Worm (Caenorhabditis elegans) whole organism, dauer: Measurements from ENCODE around the gene daf-5.

Source experiments
- unc-62 ChIP-seq: sonication (generic microtip); optimal IDR thresholded peaks from 2 replicates; lab custom pipeline; 2017; ENCODE audit warnings: missing biosample characterization, missing genetic modification reagents, missing genetic modification characterization

The daf-5 gene

DNA sequence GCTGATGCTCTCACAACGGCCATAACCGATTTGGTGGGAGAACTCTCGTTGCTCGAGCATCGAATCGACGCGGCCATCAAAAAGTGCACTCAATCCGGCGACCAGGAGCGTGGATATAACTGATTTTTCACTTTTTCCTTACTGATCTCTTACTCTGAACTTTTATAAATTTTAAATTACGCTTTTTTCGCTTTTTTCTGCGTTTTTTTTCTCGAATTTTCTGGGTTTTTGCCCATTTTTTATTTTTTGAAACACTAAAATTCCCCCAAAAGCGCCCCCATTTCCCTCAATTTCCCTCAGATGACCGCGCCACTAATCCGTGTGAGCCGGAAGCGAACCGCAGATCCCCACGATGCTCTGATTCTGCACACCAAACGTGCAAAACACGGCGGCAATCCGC lies 8.3 kb upstream of the daf-5 start, which contains the start of gene W01G7.4:
Gene W01G7.4 (plus strand): TSS at position 301 of the 400 bp plus-strand sequence.
- TF ChIP-seq unc-62 (GFP tag; lab: Kevin White, UChicago), result no peak

DNA sequence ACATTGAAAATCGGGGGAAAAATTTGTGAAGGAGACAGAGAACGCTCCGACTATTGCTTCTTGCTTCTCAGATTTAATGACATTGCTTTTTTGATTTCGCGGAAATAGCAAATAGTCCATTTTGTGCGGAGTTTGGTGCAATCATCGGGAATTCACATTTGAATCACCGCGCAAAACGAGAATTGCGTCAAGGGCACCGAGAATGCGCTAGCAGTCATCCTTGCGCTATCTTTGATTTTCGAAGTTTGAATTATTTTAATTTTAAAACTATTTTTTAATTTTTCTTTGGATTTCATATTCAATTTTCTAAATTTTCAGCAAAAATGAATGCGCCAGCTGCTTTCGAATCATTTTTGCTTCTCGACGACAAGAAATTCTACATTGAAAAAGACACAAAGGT lies 7.7 kb upstream of the daf-5 start, which contains the start of gene rpb-11:
Gene rpb-11 (plus strand): TSS at position 319 of the 400 bp plus-strand sequence.
- TF ChIP-seq unc-62 (GFP tag; lab: Kevin White, UChicago), result no peak

- TF ChIP-seq unc-62 (GFP tag; lab: Kevin White, UChicago), result no peak
These were observed 3.6 kb upstream of the daf-5 start for ce11 chrII:14055717-14056116.

- no peak for TF ChIP-seq unc-62 (GFP tag; lab: Kevin White, UChicago)
These were observed 1.0 kb upstream of the daf-5 start for ce11 chrII:14053141-14053540.

- no peak for TF ChIP-seq unc-62 (GFP tag; lab: Kevin White, UChicago)
These were observed 600 bp downstream of the daf-5 start for ce11 chrII:14051474-14051934.

ce11 chrII:14050506-14050905 lies 1.6 kb downstream of the daf-5 start:
- no peak for TF ChIP-seq unc-62 (GFP tag; lab: Kevin White, UChicago)

- TF ChIP-seq unc-62 (GFP tag; lab: Kevin White, UChicago), result no peak
These were observed 3.0 kb downstream of the daf-5 start for ce11 chrII:14049097-14049496.

ce11 chrII:14046491-14046890 lies 5.6 kb downstream of the daf-5 start:
- TF ChIP-seq unc-62 (GFP tag; lab: Kevin White, UChicago), result no peak

DNA sequence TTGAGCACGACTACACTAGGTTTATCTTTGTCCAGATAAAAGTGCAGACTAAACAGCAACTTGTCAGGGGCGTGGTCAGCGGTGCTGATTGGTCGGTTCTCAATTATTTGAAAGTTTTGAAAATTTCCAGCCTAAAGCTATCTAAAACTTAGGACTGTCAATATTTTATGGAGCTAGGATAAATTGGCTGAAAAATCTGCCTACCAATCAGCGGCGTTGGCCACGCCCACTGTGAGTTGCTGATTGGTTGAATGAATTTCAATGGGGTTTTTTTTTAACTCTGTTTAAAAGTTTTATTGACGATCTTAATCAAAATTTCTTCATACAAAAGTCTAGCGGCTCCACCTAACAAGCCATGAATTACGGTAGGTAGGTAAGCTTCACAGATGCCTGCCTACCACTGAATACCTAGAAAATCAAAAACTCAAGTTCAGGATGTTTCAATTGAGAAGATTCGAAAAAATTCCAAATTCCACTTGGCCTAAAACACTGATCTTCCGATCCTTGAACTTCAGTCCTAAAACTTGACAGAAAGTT lies 6.1 kb downstream of the daf-5 start:
- no peak for TF ChIP-seq unc-62 (GFP tag; lab: Kevin White, UChicago)

ce11 chrII:14045235-14045634 lies 6.9 kb downstream of the daf-5 start:
- TF ChIP-seq unc-62 (GFP tag; lab: Kevin White, UChicago), result no peak

- no peak for TF ChIP-seq unc-62 (GFP tag; lab: Kevin White, UChicago)
These were observed 7.9 kb downstream of the daf-5 start for ce11 chrII:14044199-14044598.

DNA sequence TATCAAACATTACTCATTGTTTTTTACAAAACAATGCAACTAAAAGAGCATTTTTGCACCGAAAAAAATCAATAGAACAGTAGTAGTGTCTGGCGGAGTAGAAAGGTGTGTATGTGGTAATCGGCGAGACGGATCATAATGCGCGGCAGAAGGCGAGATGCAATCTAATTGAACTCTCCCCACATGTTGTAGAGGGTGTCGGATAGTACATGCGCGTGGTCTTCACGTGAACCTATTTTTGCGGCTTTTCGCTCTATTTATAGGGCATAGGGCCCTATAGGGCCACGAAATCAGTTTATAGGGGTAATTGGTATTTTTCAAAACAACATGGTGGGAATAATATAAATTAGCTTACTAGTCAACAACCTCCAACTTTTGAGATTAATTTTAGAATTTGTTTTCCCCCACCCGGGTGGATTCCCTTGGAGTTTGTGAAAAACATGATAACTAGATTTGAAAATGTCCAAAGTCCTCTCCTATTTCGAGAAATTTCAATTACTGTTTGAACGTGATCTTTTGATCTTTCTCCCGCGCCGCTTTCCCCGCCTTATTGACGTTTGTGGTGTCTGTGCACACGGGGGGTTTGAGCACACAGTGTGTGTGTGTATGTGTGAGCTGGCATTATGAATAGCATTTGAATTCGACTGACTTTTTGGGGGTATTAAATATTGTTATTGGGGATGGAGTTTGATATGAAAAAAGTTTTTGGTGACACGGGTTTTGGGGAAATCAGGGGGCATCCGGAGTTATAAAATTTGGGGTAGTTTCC lies 9.1 kb downstream of the daf-5 start:
- TF ChIP-seq unc-62 (GFP tag; lab: Kevin White, UChicago), result no peak

ce11 chrII:14040204-14040842 lies 11.8 kb downstream of the daf-5 start:
- peak; percentile 40 for TF ChIP-seq unc-62 (GFP tag; lab: Kevin White, UChicago)

DNA sequence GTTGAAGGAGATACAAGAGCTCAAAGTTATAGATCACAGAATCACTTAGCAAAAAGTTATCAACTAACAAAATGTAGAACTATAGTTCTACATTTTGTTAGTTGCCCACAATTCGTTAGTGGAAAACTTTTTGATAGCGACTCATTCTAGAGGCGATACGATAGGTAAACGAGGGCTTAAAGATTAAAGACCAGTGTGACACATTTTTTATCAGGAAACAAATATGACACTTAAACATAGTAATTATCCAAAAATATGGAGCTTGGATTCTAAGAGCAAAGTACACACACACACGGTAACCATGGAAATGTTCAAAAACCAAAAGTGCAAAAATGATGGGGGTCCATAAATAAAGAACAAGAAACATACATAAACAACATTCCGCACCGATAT lies 12.3 kb downstream of the daf-5 start:
- no peak for TF ChIP-seq unc-62 (GFP tag; lab: Kevin White, UChicago)

DNA sequence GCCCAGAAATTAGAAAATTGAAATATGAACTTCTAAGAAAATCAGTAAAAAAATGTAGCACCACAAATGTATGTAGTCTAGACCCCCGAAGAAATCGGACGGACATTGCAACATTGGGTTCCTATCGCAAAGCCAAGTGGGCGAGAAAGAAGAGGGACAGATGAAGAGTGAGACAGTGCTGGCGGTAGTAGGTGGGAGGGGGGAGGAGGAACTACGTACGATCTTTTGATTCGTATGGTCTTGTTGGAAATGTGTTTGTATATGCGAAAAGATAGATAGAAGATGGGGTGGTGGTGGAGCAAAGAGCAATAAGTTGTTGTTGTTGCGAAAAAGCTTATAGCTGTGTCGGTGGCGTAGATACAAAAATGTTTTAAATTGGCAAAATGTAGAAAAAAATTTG lies 13.8 kb downstream of the daf-5 start:
- TF ChIP-seq unc-62 (GFP tag; lab: Kevin White, UChicago), result no peak
